Worm (Caenorhabditis elegans) whole organism, early embryonic: ENCODE measurements around the gene gna-1.

Source experiments
- B0310.2 ChIP-seq: sonication (generic microtip); optimal IDR thresholded peaks from 2 replicates; lab custom pipeline; 2016; ENCODE audit warnings: mild to moderate bottlenecking, missing genetic modification characterization, missing compliant biosample characterization
- F13C5.2 ChIP-seq: sonication (generic microtip); optimal IDR thresholded peaks from 2 replicates; lab custom pipeline; 2017; ENCODE audit warnings: mild to moderate bottlenecking, missing genetic modification characterization, inconsistent platforms, missing compliant biosample characterization
- aly-1 ChIP-seq: sonication (generic microtip); optimal IDR thresholded peaks from 2 replicates; lab custom pipeline; 2016; ENCODE audit warnings: missing genetic modification characterization, missing compliant biosample characterization
- ama-1 ChIP-seq: fragments of 150-350 bp; optimal IDR thresholded peaks from 2 replicates; lab custom pipeline; 2014
- ceh-13 ChIP-seq: fragments of 200-800 bp; sonication (Bioruptor generic); optimal IDR thresholded peaks from 2 replicates; lab custom pipeline; 2018; ENCODE audit warnings: mild to moderate bottlenecking, missing genetic modification characterization, missing compliant biosample characterization
- ceh-36 ChIP-seq: sonication (generic microtip); optimal IDR thresholded peaks from 2 replicates; lab custom pipeline; 2016; ENCODE audit warnings: missing genetic modification characterization, inconsistent platforms, missing compliant biosample characterization
- ets-7 ChIP-seq: sonication (generic microtip); optimal IDR thresholded peaks from 2 replicates; lab custom pipeline; 2016; ENCODE audit warnings: missing genotype, missing genetic modification characterization, missing compliant biosample characterization
- flt-1 ChIP-seq: fragments of 200-800 bp; sonication (Bioruptor generic); IDR thresholded peaks from 2 replicates; pipeline ENCODE4 v1.3.6; 2022; ENCODE audit warnings: missing genetic modification characterization, missing compliant biosample characterization
- hmbx-1 ChIP-seq: sonication (generic microtip); optimal IDR thresholded peaks from 2 replicates; lab custom pipeline; 2016; ENCODE audit warnings: mild to moderate bottlenecking, missing genetic modification characterization, missing compliant biosample characterization
- hmg-4 ChIP-seq: fragments of 200-800 bp; sonication (Bioruptor generic); optimal IDR thresholded peaks from 2 replicates; lab custom pipeline; 2018; ENCODE audit warnings: mild to moderate bottlenecking, missing genetic modification characterization, missing compliant biosample characterization
- hnd-1 ChIP-seq: sonication (generic microtip); optimal IDR thresholded peaks from 2 replicates; lab custom pipeline; 2016; ENCODE audit warnings: missing genetic modification characterization, missing compliant biosample characterization
- pes-1 ChIP-seq: fragments of 200-800 bp; sonication (Bioruptor generic); IDR thresholded peaks from 2 replicates; pipeline ENCODE4 v1.3.6; 2022; ENCODE audit warnings: missing genetic modification reagents, missing genetic modification characterization, missing compliant biosample characterization
- scrt-1 ChIP-seq: fragments of 200-800 bp; sonication (Bioruptor generic); IDR thresholded peaks from 2 replicates; pipeline ENCODE4 v1.3.6; 2022; ENCODE audit warnings: missing genetic modification characterization, missing compliant biosample characterization
- sea-1 ChIP-seq: fragments of 200-800 bp; sonication (Bioruptor generic); conservative IDR thresholded peaks from 2 replicates; pipeline ENCODE4 v1.3.6; 2022; ENCODE audit warnings: missing genetic modification characterization, missing compliant biosample characterization
- tbx-11 ChIP-seq: fragments of 200-800 bp; sonication (Bioruptor generic); IDR thresholded peaks from 2 replicates; pipeline ENCODE4 v1.3.6; 2022; ENCODE audit warnings: missing genetic modification characterization, missing compliant biosample characterization
- tra-4 ChIP-seq: sonication (generic microtip); optimal IDR thresholded peaks from 2 replicates; lab custom pipeline; 2017; ENCODE audit warnings: missing genetic modification characterization, missing compliant biosample characterization

Gene gna-1

ce11 chrV:10332012-10332411 lies 12.1 kb upstream of the gna-1 start, which contains the start of gene crm-1:
Gene crm-1, minus strand, starts transcription at chrV:10332112.
- TF ChIP-seq ets-7 (tag; lab: Kevin White, UChicago) = no peak
- no peak for TF ChIP-seq ceh-36
- TF ChIP-seq tra-4 (tag; lab: Kevin White, UChicago) = no peak
- TF ChIP-seq aly-1 (tag; lab: Kevin White, UChicago) = no peak

DNA sequence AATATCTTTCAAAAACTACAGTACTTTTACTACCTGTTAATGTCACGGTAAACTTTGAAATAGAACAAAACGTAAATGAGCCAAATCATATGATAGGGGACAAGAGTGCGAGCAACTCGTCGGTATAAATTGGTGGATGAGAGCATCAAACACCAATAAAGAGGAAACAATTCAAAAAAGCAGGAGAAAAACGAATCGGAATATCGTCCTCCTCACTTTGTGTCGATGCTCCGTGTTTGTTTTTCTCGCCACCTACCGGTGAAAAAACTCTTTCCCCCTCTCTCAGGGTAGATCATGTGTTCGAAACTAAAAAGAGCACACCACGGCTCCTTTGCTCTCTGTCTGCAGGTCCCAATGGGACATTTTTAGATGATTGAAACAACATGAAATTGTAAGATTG lies 8.1 kb upstream of the gna-1 start:
- TF ChIP-seq sea-1 (GFP tag; lab: Robert Waterston, UW) (no peak), F13C5.2 (tag; lab: Kevin White, UChicago) (no peak), hmbx-1 (no peak), flt-1 (no peak)

ce11 chrV:10323537-10323936 lies 3.6 kb upstream of the gna-1 start:
- no peak for TF ChIP-seq scrt-1
- no peak for TF ChIP-seq ceh-36

ce11 chrV:10319434-10319833 lies 517 bp downstream of the gna-1 start, which contains the start of gene B0024.11:
Gene B0024.11, minus strand, starts transcription at chrV:10319534.
- TF ChIP-seq ceh-36 = no peak
- TF ChIP-seq tra-4 (tag; lab: Kevin White, UChicago) = no peak
- TF ChIP-seq B0310.2 (tag; lab: Kevin White, UChicago) = no peak

- TF ChIP-seq ceh-36 (no peak), hmbx-1 (no peak), aly-1 (tag; lab: Kevin White, UChicago) (no peak), ceh-13 (GFP tag; lab: Kevin White, UChicago) (no peak), hnd-1 (tag; lab: Kevin White, UChicago) (no peak), hmg-4 (GFP tag; lab: Kevin White, UChicago) (no peak), flt-1 (no peak), tra-4 (tag; lab: Kevin White, UChicago) (no peak), F13C5.2 (tag; lab: Kevin White, UChicago) (no peak), ets-7 (tag; lab: Kevin White, UChicago) (no peak), tbx-11 (GFP tag; lab: Robert Waterston, UW) (no peak), pes-1 (GFP tag; lab: Robert Waterston, UW) (no peak)
Observed at ce11 chrV:10317294-10317693, 2.7 kb downstream of the gna-1 start, which contains the start of gene asps-1. Gene asps-1, minus strand, starts transcription at chrV:10317394.

- TF ChIP-seq hmg-4 (GFP tag; lab: Kevin White, UChicago) (no peak), ama-1 (no peak), ceh-13 (GFP tag; lab: Kevin White, UChicago) (no peak), ets-7 (tag; lab: Kevin White, UChicago) (no peak), flt-1 (no peak)
Observed at ce11 chrV:10314371-10314770, 5.6 kb downstream of the gna-1 start, which contains the start of gene trx-2. Gene trx-2, plus strand, starts transcription at chrV:10314671.

ce11 chrV:10313953-10314352 lies 6.0 kb downstream of the gna-1 start, which contains the start of gene gcy-6:
Gene gcy-6, minus strand, starts transcription at chrV:10314053.
- no peak for TF ChIP-seq hmbx-1
- TF ChIP-seq pes-1 (GFP tag; lab: Robert Waterston, UW) = no peak

ce11 chrV:10307283-10307682 lies 12.7 kb downstream of the gna-1 start, which contains the start of gene che-12:
Gene che-12, minus strand, starts transcription at chrV:10307383.
- TF ChIP-seq ceh-13 (GFP tag; lab: Kevin White, UChicago) (no peak), ama-1 (no peak), pes-1 (GFP tag; lab: Robert Waterston, UW) (no peak), hmbx-1 (no peak), F13C5.2 (tag; lab: Kevin White, UChicago) (no peak)

DNA sequence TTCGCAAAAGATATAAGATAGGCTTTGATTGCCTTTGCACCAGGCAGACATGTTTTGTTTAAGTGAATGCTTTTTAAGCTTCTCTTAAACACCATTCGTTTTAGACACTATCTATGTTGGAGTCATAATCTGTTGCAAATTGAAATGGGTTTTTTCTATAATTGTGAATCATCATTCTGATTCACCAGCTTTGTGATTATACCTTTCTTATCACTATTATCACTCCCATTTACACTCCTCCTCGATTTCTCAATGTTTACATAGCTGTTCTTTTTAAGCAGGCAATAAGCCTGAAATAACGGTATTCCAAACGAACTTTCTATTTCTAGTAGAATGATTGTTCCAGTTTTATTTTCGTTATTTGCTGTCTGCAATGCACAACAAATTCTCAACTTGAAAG lies 22.9 kb downstream of the gna-1 start, which contains the start of gene B0024.4:
B0024.4 (plus strand) TSS at position 301 of the 400 bp plus-strand sequence.
- TF ChIP-seq F13C5.2 (tag; lab: Kevin White, UChicago) (no peak), tbx-11 (GFP tag; lab: Robert Waterston, UW) (no peak), sea-1 (GFP tag; lab: Robert Waterston, UW) (no peak), hmg-4 (GFP tag; lab: Kevin White, UChicago) (no peak), tra-4 (tag; lab: Kevin White, UChicago) (no peak), hnd-1 (tag; lab: Kevin White, UChicago) (no peak), ama-1 (no peak), flt-1 (no peak), B0310.2 (tag; lab: Kevin White, UChicago) (no peak), ceh-36 (no peak)

ce11 chrV:10294549-10294948 lies 25.4 kb downstream of the gna-1 start, which contains the start of gene col-150:
Gene col-150, minus strand, starts transcription at chrV:10294649.
- TF ChIP-seq hmg-4 (GFP tag; lab: Kevin White, UChicago) (no peak), hmbx-1 (no peak), ceh-36 (no peak)
